Worm (Caenorhabditis elegans) whole organism, mixed stage, embryonic: ENCODE measurements around the gene F54C9.14.

Source experiments
- M03D4.4 ChIP-seq: sonication (generic microtip); optimal IDR thresholded peaks from 2 replicates; lab custom pipeline; 2017; ENCODE audit warnings: mild to moderate bottlenecking, missing genetic modification characterization, missing compliant biosample characterization
- bed-3 ChIP-seq: fragments of 200-800 bp; sonication (Bioruptor generic); optimal IDR thresholded peaks from 3 replicates; lab custom pipeline; 2018; ENCODE audit warnings: mild to moderate bottlenecking, missing genetic modification characterization, moderate library complexity, missing compliant biosample characterization
- blmp-1 ChIP-seq: fragments of 150-350 bp; optimal IDR thresholded peaks from 2 replicates; lab custom pipeline; 2014; ENCODE audit warnings: missing biosample characterization, missing genetic modification characterization
- ceh-43 ChIP-seq: fragments of 200-800 bp; sonication (Bioruptor generic); optimal IDR thresholded peaks from 2 replicates; lab custom pipeline; 2018; ENCODE audit warnings: mild to moderate bottlenecking, missing genetic modification characterization, moderate library complexity, missing compliant biosample characterization
- ceh-83 ChIP-seq: fragments of 200-800 bp; sonication (Bioruptor generic); optimal IDR thresholded peaks from 2 replicates; lab custom pipeline; 2018; ENCODE audit warnings: mild to moderate bottlenecking, missing genetic modification characterization, missing compliant biosample characterization
- ces-1 ChIP-seq: fragments of 150-350 bp; optimal IDR thresholded peaks from 2 replicates; lab custom pipeline; 2014; ENCODE audit warnings: missing biosample characterization, missing genetic modification reagents, missing genetic modification characterization
- cnd-1 ChIP-seq: fragments of 200-800 bp; sonication (Bioruptor generic); optimal IDR thresholded peaks from 2 replicates; lab custom pipeline; 2018; ENCODE audit warnings: mild to moderate bottlenecking, missing genetic modification characterization, missing compliant biosample characterization
- drap-1 ChIP-seq: fragments of 200-800 bp; sonication (Bioruptor generic); optimal IDR thresholded peaks from 3 replicates; lab custom pipeline; 2018; ENCODE audit warnings: mild to moderate bottlenecking, missing genetic modification characterization, missing compliant biosample characterization
- elt-1 ChIP-seq: sonication (generic microtip); optimal IDR thresholded peaks from 2 replicates; lab custom pipeline; 2017; ENCODE audit warnings: missing genetic modification characterization, mild to moderate bottlenecking, missing compliant biosample characterization, antibody characterized with exemption, moderate library complexity, borderline replicate concordance; ENCODE audit not compliant: insufficient read depth
- elt-3 ChIP-seq: fragments of 150-350 bp; optimal IDR thresholded peaks from 2 replicates; lab custom pipeline; 2014; ENCODE audit warnings: missing biosample characterization, missing genetic modification characterization
- flh-1 ChIP-seq: fragments of 200-800 bp; sonication (Bioruptor generic); optimal IDR thresholded peaks from 2 replicates; lab custom pipeline; 2018; ENCODE audit warnings: mild to moderate bottlenecking, missing genetic modification characterization, moderate library complexity, missing compliant biosample characterization
- ham-2 ChIP-seq: fragments of 200-800 bp; sonication (Bioruptor generic); optimal IDR thresholded peaks from 2 replicates; lab custom pipeline; 2018; ENCODE audit warnings: mild to moderate bottlenecking, missing genetic modification characterization, missing compliant biosample characterization
- hlh-1 ChIP-seq: fragments of 150-350 bp; optimal IDR thresholded peaks from 2 replicates; lab custom pipeline; 2014; ENCODE audit warnings: missing biosample characterization, missing genetic modification reagents, missing genetic modification characterization
- lin-13 ChIP-seq: fragments of 150-350 bp; optimal IDR thresholded peaks from 2 replicates; lab custom pipeline; 2014; ENCODE audit warnings: missing biosample characterization, missing genetic modification characterization
- lin-32 ChIP-seq: fragments of 200-800 bp; sonication (Bioruptor generic); optimal IDR thresholded peaks from 2 replicates; lab custom pipeline; 2018; ENCODE audit warnings: mild to moderate bottlenecking, missing genetic modification characterization, missing compliant biosample characterization
- lsy-2 ChIP-seq: fragments of 150-350 bp; optimal IDR thresholded peaks from 2 replicates; lab custom pipeline; 2014; ENCODE audit warnings: missing biosample characterization, missing genetic modification characterization
- mab-5 ChIP-seq: fragments of 150-350 bp; optimal IDR thresholded peaks from 2 replicates; lab custom pipeline; 2014; ENCODE audit warnings: missing biosample characterization, missing genetic modification characterization
- mls-2 ChIP-seq: sonication (generic microtip); optimal IDR thresholded peaks from 2 replicates; lab custom pipeline; 2016; ENCODE audit warnings: mild to moderate bottlenecking, missing genetic modification characterization, moderate library complexity, missing compliant biosample characterization
- nhr-12 ChIP-seq: fragments of 150-350 bp; optimal IDR thresholded peaks from 2 replicates; lab custom pipeline; 2014; ENCODE audit warnings: missing biosample characterization, missing genetic modification characterization
- nhr-2 ChIP-seq: fragments of 150-350 bp; optimal IDR thresholded peaks from 2 replicates; lab custom pipeline; 2014; ENCODE audit warnings: missing biosample characterization, missing genetic modification characterization
- nhr-237 ChIP-seq: fragments of 150-350 bp; optimal IDR thresholded peaks from 2 replicates; lab custom pipeline; 2014; ENCODE audit warnings: missing biosample characterization, missing genetic modification characterization
- nhr-28 ChIP-seq: fragments of 150-350 bp; optimal IDR thresholded peaks from 2 replicates; lab custom pipeline; 2014; ENCODE audit warnings: missing biosample characterization, missing genetic modification characterization
- nhr-76 ChIP-seq: sonication (generic microtip); optimal IDR thresholded peaks from 2 replicates; lab custom pipeline; 2017; ENCODE audit warnings: missing biosample characterization, missing genetic modification characterization
- pha-4 ChIP-seq: fragments of 150-350 bp; optimal IDR thresholded peaks from 2 replicates; lab custom pipeline; 2018; ENCODE audit warnings: missing biosample characterization, missing genetic modification reagents, missing genetic modification characterization
- sem-2 ChIP-seq: fragments of 200-800 bp; sonication (Bioruptor generic); optimal IDR thresholded peaks from 2 replicates; lab custom pipeline; 2018; ENCODE audit warnings: mild to moderate bottlenecking, missing genetic modification characterization, missing compliant biosample characterization
- snpc-4 ChIP-seq: fragments of 150-350 bp; optimal IDR thresholded peaks from 2 replicates; lab custom pipeline; 2014; ENCODE audit warnings: missing biosample characterization, missing genetic modification characterization
- sptf-1 ChIP-seq: sonication (generic microtip); optimal IDR thresholded peaks from 2 replicates; lab custom pipeline; 2017; ENCODE audit warnings: mild to moderate bottlenecking, missing genetic modification characterization, moderate library complexity, missing compliant biosample characterization
- tbx-8 ChIP-seq: fragments of 200-800 bp; sonication (Bioruptor generic); optimal IDR thresholded peaks from 2 replicates; lab custom pipeline; 2018; ENCODE audit warnings: mild to moderate bottlenecking, missing genetic modification characterization, moderate library complexity, missing compliant biosample characterization
- unc-120 ChIP-seq: sonication (generic microtip); optimal IDR thresholded peaks from 2 replicates; lab custom pipeline; 2017; ENCODE audit warnings: missing genetic modification characterization, missing compliant biosample characterization; ENCODE audit not compliant: poor library complexity, severe bottlenecking
- unc-62 ChIP-seq: fragments of 150-350 bp; optimal IDR thresholded peaks from 2 replicates; lab custom pipeline; 2014; ENCODE audit warnings: missing biosample characterization, missing genetic modification reagents, missing genetic modification characterization
- zip-8 ChIP-seq: fragments of 150-350 bp; optimal IDR thresholded peaks from 2 replicates; lab custom pipeline; 2014; ENCODE audit warnings: missing biosample characterization, missing genetic modification characterization
- ztf-11 ChIP-seq: fragments of 150-350 bp; optimal IDR thresholded peaks from 2 replicates; lab custom pipeline; 2014; ENCODE audit warnings: missing biosample characterization, missing genetic modification characterization

The F54C9.14 gene

DNA sequence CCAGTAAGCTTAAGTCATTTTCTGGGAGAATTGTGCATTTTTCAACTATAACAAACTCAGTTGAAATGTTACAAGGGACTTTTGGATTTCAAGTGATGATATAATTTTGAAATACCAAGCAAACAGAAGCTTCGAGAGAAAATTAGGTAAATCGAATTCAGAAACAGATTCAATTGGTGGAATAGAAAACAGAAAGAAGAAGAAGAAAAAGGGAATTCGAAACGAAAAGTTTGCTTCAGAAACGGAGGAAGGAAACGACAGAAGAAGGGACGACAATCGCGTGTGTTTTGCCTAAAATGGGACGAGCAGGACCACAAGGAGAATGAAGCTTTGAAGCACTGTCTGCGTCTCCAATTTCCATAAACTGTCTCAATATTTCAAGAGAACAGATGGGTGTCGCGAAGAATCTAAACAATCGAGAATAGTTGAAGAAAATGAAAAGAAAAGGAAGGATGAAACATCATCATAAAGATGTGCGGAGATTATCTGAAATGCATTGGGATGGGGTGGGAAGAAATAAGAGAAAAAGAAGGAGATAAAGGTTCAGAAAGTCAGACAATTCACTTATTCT lies 25.6 kb downstream of the F54C9.14 start:
- TF ChIP-seq nhr-28 (tag; lab: Kevin White, UChicago) (no peak), snpc-4 (tag; lab: Kevin White, UChicago) (no peak), unc-120 (tag; lab: Kevin White, UChicago) (no peak), bed-3 (GFP tag; lab: Kevin White, UChicago) (no peak), unc-62 (no peak), ztf-11 (tag; lab: Kevin White, UChicago) (no peak), sptf-1 (no peak), mab-5 (tag; lab: Kevin White, UChicago) (no peak), ces-1 (GFP tag; lab: Kevin White, UChicago) (peak; percentile 99), elt-1 (tag; lab: Kevin White, UChicago) (peak; percentile 43), nhr-12 (no peak), pha-4 (no peak), lsy-2 (tag; lab: Kevin White, UChicago) (no peak)
- TF ChIP-seq, all 35 proteins: peak for 2

- TF ChIP-seq snpc-4 (tag; lab: Kevin White, UChicago): no peak
- TF ChIP-seq ces-1 (GFP tag; lab: Kevin White, UChicago): peak; percentile 93
- no peak for TF ChIP-seq unc-62
These were observed 26.3 kb downstream of the F54C9.14 start for ce11 chrII:8588442-8588841.

DNA sequence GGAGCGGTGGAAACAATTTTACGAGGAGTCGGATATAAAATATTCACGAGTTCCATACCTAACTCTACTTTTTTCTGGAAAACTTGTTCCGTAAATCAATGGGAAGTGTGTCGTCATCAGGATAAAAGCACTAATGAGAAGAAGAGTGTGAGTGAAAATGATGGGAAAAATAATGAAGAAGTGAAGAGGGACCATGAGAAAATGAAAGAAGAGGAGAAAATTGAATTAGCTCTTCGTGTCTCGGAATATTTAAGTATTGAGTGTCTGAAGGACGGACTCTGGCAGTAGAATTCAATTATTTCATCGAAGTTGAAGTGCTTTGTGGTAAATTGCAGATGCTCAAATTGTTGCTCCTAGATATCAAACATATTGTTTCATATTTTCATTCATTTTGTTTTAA lies 27.1 kb downstream of the F54C9.14 start:
- TF ChIP-seq ces-1 (GFP tag; lab: Kevin White, UChicago) (peak; percentile 100), elt-3 (tag; lab: Kevin White, UChicago) (no peak)

ce11 chrII:8590684-8591083 lies 28.6 kb downstream of the F54C9.14 start, which contains the start of gene aptf-4:
Gene aptf-4, plus strand, starts transcription at chrII:8590984.
- TF ChIP-seq ces-1 (GFP tag; lab: Kevin White, UChicago) (no peak), zip-8 (tag; lab: Kevin White, UChicago) (no peak), drap-1 (no peak), nhr-28 (tag; lab: Kevin White, UChicago) (no peak)

DNA sequence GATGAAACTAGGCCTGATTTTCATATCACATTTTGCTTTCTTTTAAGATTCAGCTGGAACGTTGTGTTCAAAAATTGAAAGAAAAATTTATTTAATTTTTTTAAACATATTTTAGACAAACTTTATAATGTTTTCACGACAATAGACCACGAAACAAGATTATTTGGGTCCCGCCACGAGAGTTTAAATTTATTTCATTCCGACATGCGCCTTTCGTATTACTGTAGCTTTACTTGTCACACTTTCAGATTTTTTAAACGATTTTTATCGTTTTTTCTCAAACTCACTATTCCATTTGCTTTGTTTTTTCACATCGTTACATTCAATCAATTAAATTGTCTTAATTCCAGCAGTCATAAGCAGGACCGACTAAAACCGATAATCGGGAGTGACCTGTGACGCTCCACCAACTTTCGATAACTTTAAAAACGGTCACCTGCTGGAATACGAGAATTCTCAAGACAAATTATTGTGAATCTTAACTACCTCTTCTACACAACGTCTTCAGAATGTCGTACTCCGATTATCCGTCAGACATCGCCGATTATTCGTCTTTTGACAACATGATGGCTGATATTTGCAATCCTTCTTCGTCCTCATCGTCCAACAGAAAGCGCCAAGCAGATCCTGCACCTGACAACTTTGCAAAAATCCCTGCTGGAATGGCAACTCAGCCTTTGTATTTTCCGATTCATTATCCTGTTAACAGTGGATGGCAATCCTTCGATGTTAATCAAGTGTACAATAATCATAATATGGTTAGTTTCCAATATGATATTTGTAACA lies 31.9 kb downstream of the F54C9.14 start, which contains the start of gene aptf-3:
Gene aptf-3, plus strand, starts transcription at position 351 of the 786 bp plus-strand sequence.
- TF ChIP-seq elt-3 (tag; lab: Kevin White, UChicago) (no peak), hlh-1 (tag; lab: Kevin White, UChicago) (no peak), nhr-2 (tag; lab: Kevin White, UChicago) (no peak), flh-1 (GFP tag; lab: Kevin White, UChicago) (no peak), blmp-1 (tag; lab: Kevin White, UChicago) (no peak), ztf-11 (tag; lab: Kevin White, UChicago) (no peak), ham-2 (GFP tag; lab: Kevin White, UChicago) (no peak), lin-13 (tag; lab: Kevin White, UChicago) (no peak), mls-2 (tag; lab: Kevin White, UChicago) (no peak)
- TF ChIP-seq, all 35 proteins: peak for 0

DNA sequence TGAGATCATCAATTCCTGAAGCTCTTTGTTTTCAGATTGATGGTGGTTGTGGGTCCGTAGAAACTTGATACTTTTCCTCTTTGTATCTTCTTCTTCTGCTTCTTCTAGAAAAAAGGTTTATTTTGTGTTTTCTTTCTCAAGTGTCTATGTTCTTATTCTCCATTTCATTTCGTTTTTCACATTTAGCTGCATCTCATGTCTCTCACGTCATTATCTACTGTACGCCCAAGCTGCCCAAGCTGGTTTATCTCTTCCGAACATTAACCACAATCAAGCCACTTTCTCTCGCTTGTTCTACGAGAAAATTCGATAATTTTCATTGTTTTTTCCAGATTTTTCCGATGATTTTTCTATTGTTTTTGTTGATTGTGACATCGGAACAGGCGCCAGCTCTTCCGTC lies 37.1 kb downstream of the F54C9.14 start, which contains the start of gene F28C6.5:
Gene F28C6.5, plus strand, starts transcription at position 301 of the 400 bp plus-strand sequence.
- TF ChIP-seq cnd-1 (tag; lab: Kevin White, UChicago) (no peak), nhr-12 (no peak), lin-13 (tag; lab: Kevin White, UChicago) (no peak), mab-5 (tag; lab: Kevin White, UChicago) (no peak), nhr-76 (tag; lab: Kevin White, UChicago) (no peak), mls-2 (tag; lab: Kevin White, UChicago) (no peak), ham-2 (GFP tag; lab: Kevin White, UChicago) (no peak), blmp-1 (tag; lab: Kevin White, UChicago) (no peak), sem-2 (no peak), lin-32 (GFP tag; lab: Kevin White, UChicago) (no peak), nhr-237 (tag; lab: Kevin White, UChicago) (no peak), tbx-8 (GFP tag; lab: Kevin White, UChicago) (no peak), pha-4 (no peak), hlh-1 (tag; lab: Kevin White, UChicago) (no peak), M03D4.4 (tag; lab: Kevin White, UChicago) (no peak), ceh-83 (GFP tag; lab: Kevin White, UChicago) (no peak), lsy-2 (tag; lab: Kevin White, UChicago) (no peak), ceh-43 (GFP tag; lab: Kevin White, UChicago) (no peak), bed-3 (GFP tag; lab: Kevin White, UChicago) (no peak)
- TF ChIP-seq, all 35 proteins: peak for 0
